Fruit fly (Drosophila melanogaster) whole organism, pupa: ENCODE measurements around the gene hiw.

Experiments
- CG10348 ChIP-seq: fragments of 200-800 bp; sonication (Bioruptor generic); IDR thresholded peaks from 2 replicates; pipeline ENCODE4 v1.3.6; 2022; ENCODE audit warnings: missing biosample characterization, missing genetic modification characterization
- CG12605 ChIP-seq: fragments of 200-800 bp; sonication (Bioruptor generic); IDR thresholded peaks from 2 replicates; pipeline ENCODE4 v1.3.6; 2022; ENCODE audit warnings: missing biosample characterization, missing genetic modification characterization
- CG13204 ChIP-seq: fragments of 200-800 bp; sonication (Bioruptor generic); optimal IDR thresholded peaks from 2 replicates; lab custom pipeline; 2018; ENCODE audit warnings: missing biosample characterization, mild to moderate bottlenecking, missing genetic modification characterization, moderate library complexity
- CG14655 ChIP-seq: fragments of 200-800 bp; sonication (Bioruptor generic); optimal IDR thresholded peaks from 3 replicates; lab custom pipeline; 2017; ENCODE audit warnings: mild to moderate bottlenecking, missing biosample characterization, missing genetic modification reagents, missing genetic modification characterization
- CG15710 ChIP-seq: fragments of 200-800 bp; sonication (Bioruptor generic); optimal IDR thresholded peaks from 2 replicates; lab custom pipeline; 2018; ENCODE audit warnings: missing biosample characterization, mild to moderate bottlenecking, missing genetic modification characterization, moderate library complexity
- CG17806 ChIP-seq: fragments of 200-800 bp; sonication (Bioruptor generic); optimal IDR thresholded peaks from 2 replicates; lab custom pipeline; 2018; ENCODE audit warnings: missing biosample characterization, mild to moderate bottlenecking, missing genetic modification characterization, moderate library complexity
- CG32121 ChIP-seq: fragments of 200-800 bp; sonication (Bioruptor generic); IDR thresholded peaks from 2 replicates; pipeline ENCODE4 v1.3.6; 2022; ENCODE audit warnings: missing biosample characterization, missing genetic modification characterization
- CG34367 ChIP-seq: fragments of 200-800 bp; sonication (Bioruptor generic); optimal IDR thresholded peaks from 2 replicates; lab custom pipeline; 2018; ENCODE audit warnings: missing biosample characterization, mild to moderate bottlenecking, missing genetic modification characterization
- CG4496 ChIP-seq: fragments of 200-800 bp; sonication (Bioruptor generic); IDR thresholded peaks from 3 replicates; pipeline ENCODE4 v1.3.6; 2022; ENCODE audit warnings: missing biosample characterization, missing genetic modification characterization
- CG8159 ChIP-seq: fragments of 200-800 bp; sonication (Bioruptor generic); optimal IDR thresholded peaks from 3 replicates; lab custom pipeline; 2018; ENCODE audit warnings: missing biosample characterization, mild to moderate bottlenecking, missing genetic modification characterization, moderate library complexity
- CG8301 ChIP-seq: fragments of 200-800 bp; sonication (Bioruptor generic); optimal IDR thresholded peaks from 2 replicates; lab custom pipeline; 2018; ENCODE audit warnings: missing biosample characterization, mild to moderate bottlenecking, missing genetic modification characterization
- CG9948 ChIP-seq: fragments of 200-800 bp; sonication (Bioruptor generic); optimal IDR thresholded peaks from 2 replicates; lab custom pipeline; 2018; ENCODE audit warnings: missing biosample characterization, mild to moderate bottlenecking, missing genetic modification characterization, moderate library complexity
- D1 ChIP-seq: fragments of 200-800 bp; sonication (Bioruptor generic); optimal IDR thresholded peaks from 2 replicates; lab custom pipeline; 2018; ENCODE audit warnings: missing biosample characterization, mild to moderate bottlenecking, missing genetic modification characterization, moderate library complexity
- EcR ChIP-seq: fragments of 200-800 bp; sonication (Bioruptor generic); optimal IDR thresholded peaks from 3 replicates; lab custom pipeline; 2019; ENCODE audit warnings: missing biosample characterization, missing genetic modification characterization, mild to moderate bottlenecking, moderate library complexity, missing genetic modification reagents
- Ets98B ChIP-seq: fragments of 200-800 bp; sonication (Bioruptor generic); IDR thresholded peaks from 2 replicates; pipeline ENCODE4 v1.3.6; 2022; ENCODE audit warnings: missing biosample characterization, missing genetic modification characterization
- Pif1A ChIP-seq: fragments of 200-800 bp; sonication (Bioruptor generic); optimal IDR thresholded peaks from 3 replicates; lab custom pipeline; 2016; ENCODE audit warnings: missing biosample characterization, missing genetic modification characterization
- Pif1B ChIP-seq: fragments of 200-800 bp; sonication (Bioruptor generic); optimal IDR thresholded peaks from 3 replicates; lab custom pipeline; 2016; ENCODE audit warnings: missing biosample characterization, missing genetic modification characterization
- Snoo ChIP-seq: fragments of 200-800 bp; sonication (Bioruptor generic); optimal IDR thresholded peaks from 3 replicates; lab custom pipeline; 2017; ENCODE audit warnings: missing biosample characterization, mild to moderate bottlenecking, missing genetic modification characterization, inconsistent platforms
- fd96Ca ChIP-seq: fragments of 200-800 bp; sonication (Bioruptor generic); IDR thresholded peaks from 3 replicates; pipeline ENCODE4 v1.3.6; 2022; ENCODE audit warnings: missing biosample characterization, missing genetic modification characterization
- gl ChIP-seq: fragments of 200-800 bp; sonication (Bioruptor generic); optimal IDR thresholded peaks from 2 replicates; lab custom pipeline; 2018; ENCODE audit warnings: missing biosample characterization, mild to moderate bottlenecking, missing genetic modification characterization
- rn ChIP-seq: fragments of 200-800 bp; sonication (Bioruptor generic); IDR thresholded peaks from 2 replicates; pipeline ENCODE4 v1.3.6; 2022; ENCODE audit warnings: missing biosample characterization, missing genetic modification characterization

hiw gene

dm6 chrX:15063404-15064062 lies at the start of gene hiw, which contains the start of gene ND-B18:
TSS of gene hiw (minus strand) at chrX:15063429.
TSS of gene ND-B18 (plus strand) at chrX:15063733.
- TF ChIP-seq CG13204 (GFP tag; lab: Kevin White, UChicago) (no peak), CG14655 (no peak), CG8301 (no peak), CG4496 (GFP tag; lab: Robert Waterston, UW) (peak; percentile 49), CG9948 (tag; lab: Kevin White, UChicago) (no peak), CG10348 (GFP tag; lab: Robert Waterston, UW) (no peak), Ets98B (GFP tag; lab: Robert Waterston, UW) (no peak), CG15710 (tag; lab: Kevin White, UChicago) (no peak), CG12605 (no peak)

DNA sequence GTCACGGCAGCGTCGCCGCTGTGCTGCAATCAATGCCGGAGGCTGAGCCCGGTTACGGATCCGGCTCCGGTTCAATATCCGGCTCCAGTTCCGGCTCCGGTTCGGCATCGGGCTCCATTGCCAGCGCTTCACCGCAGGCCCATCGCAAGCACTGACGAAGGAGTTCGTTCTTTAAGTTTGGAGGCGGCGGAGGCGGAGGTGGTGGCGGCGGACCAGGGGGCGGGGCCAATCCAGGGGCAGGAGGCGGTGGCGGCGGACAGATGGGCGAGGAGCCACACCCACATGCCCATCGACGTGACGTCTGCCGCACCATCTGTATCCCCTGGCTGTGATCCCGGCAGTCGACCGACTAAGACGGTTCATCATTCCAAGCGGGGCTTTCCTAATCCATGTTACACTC lies 48.7 kb upstream of the hiw start:
- TF ChIP-seq CG10348 (GFP tag; lab: Robert Waterston, UW) (no peak), gl (tag; lab: Kevin White, UChicago) (no peak), CG8159 (tag; lab: Kevin White, UChicago) (no peak)

DNA sequence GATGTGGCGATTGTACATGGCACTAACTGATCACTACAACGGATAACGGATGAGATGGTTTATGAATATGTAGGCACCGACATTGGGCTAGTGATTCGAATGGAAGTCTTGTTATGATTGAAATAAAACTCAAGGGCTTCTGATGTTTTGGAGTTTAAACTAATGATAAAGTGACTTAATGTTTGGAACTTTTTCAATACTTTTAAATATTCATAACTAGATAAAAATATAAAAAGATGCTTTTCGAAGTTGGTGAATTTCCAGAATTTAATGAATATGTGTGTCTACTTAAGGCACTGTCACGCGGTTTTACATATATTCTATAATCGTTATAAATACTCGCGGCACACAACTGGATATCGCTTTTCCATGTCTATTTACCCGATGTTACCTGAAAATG lies 32.7 kb upstream of the hiw start, which contains the start of gene CG9072:
CG9072 (minus strand) TSS at position 101 of the 400 bp plus-strand sequence.
- TF ChIP-seq CG10348 (GFP tag; lab: Robert Waterston, UW) (no peak), CG4496 (GFP tag; lab: Robert Waterston, UW) (no peak), CG8159 (tag; lab: Kevin White, UChicago) (no peak), CG14655 (no peak)

DNA sequence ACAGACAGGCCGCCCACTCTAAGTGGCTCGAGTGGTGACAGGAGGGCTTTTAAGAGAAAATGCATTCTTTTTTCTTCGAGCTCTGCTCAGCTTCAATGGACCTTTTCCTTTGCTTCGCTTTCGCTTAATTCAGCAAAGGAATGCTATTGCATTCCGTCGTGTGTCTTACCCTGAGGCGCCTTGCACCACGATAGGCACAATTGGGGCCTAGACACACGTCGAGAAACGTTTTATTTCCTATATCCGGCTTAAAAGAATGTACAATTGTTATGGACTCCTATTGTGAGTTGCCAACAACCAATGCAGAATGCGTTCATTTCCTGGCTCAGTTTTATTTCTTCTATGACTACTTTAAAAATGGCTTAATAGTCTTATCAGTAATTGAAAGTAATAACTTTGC lies 27.9 kb upstream of the hiw start:
- TF ChIP-seq gl (tag; lab: Kevin White, UChicago): no peak
- no peak for TF ChIP-seq CG4496 (GFP tag; lab: Robert Waterston, UW)
- TF ChIP-seq CG17806 (tag; lab: Kevin White, UChicago): no peak
- TF ChIP-seq CG8301: no peak
- TF ChIP-seq CG15710 (tag; lab: Kevin White, UChicago): no peak
- TF ChIP-seq rn: no peak
- TF ChIP-seq Pif1B (GFP tag; lab: Kevin White, UChicago): no peak
- no peak for TF ChIP-seq CG32121
- TF ChIP-seq Ets98B (GFP tag; lab: Robert Waterston, UW): no peak
- no peak for TF ChIP-seq EcR (GFP tag; lab: Kevin White, UChicago)
- no peak for TF ChIP-seq CG10348 (GFP tag; lab: Robert Waterston, UW)
- no peak for TF ChIP-seq fd96Ca (GFP tag; lab: Robert Waterston, UW)
- no peak for TF ChIP-seq Snoo
- no peak for TF ChIP-seq D1 (tag; lab: Kevin White, UChicago)
- TF ChIP-seq Pif1A (GFP tag; lab: Kevin White, UChicago): no peak

- TF ChIP-seq fd96Ca (GFP tag; lab: Robert Waterston, UW) (no peak), Pif1B (GFP tag; lab: Kevin White, UChicago) (no peak), CG8159 (tag; lab: Kevin White, UChicago) (peak; percentile 44)
Observed at dm6 chrX:15090371-15090770, 27.1 kb upstream of the hiw start.

dm6 chrX:15089146-15089698 lies 26.0 kb upstream of the hiw start, which contains the start of gene Rab3-GEF:
TSS of gene Rab3-GEF (plus strand) at chrX:15089682.
- TF ChIP-seq Ets98B (GFP tag; lab: Robert Waterston, UW): no peak
- TF ChIP-seq CG13204 (GFP tag; lab: Kevin White, UChicago): no peak
- no peak for TF ChIP-seq D1 (tag; lab: Kevin White, UChicago)
- TF ChIP-seq CG8159 (tag; lab: Kevin White, UChicago): no peak
- TF ChIP-seq CG8301: no peak
- TF ChIP-seq CG12605: peak; percentile 76; the same call in 1 of the 2 replicates
- no peak for TF ChIP-seq rn
- TF ChIP-seq CG4496 (GFP tag; lab: Robert Waterston, UW): no peak

DNA sequence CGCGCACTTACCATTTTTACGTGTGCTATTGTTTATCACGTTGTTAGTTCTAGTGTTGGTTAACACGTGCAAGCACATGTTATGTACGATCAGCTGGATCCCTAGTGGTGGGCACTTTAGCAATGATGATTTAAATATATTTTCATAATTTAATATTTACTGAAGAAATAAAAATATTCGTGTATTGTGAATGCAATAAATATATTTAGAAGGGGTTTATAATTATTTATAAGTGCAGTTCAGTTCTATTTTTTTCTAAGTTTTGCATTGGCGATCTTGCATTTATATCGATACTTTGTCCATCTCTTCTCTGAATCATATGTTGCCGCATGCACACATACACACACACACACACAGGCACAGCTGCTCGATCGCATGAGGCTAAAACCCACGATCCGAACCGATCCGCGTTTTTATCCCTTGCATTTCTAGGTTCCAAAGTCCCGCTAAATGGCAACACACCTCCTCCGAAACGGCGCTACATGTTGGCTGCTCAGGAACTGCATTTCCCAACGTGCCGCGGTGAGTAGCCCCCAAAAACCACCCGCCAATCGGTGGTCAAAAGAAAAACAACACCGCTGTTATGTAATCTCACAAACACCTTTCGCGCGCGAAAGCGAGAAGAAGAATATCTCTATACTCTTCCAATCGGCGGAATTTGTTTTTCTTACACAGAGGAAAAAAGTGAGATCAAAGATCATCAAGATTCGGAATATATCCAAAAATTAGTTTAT lies 22.7 kb upstream of the hiw start, which contains the start of the genes CG15027 and Dbct:
CG15027 (minus strand) TSS at position 51 of the 734 bp plus-strand sequence.
Dbct (plus strand) TSS at position 349 of the 734 bp plus-strand sequence.
- peak; percentile 68 for TF ChIP-seq CG8159 (tag; lab: Kevin White, UChicago)
- peak; percentile 52 for TF ChIP-seq CG14655
- peak; percentile 67 for TF ChIP-seq CG15710 (tag; lab: Kevin White, UChicago)
- no peak for TF ChIP-seq fd96Ca (GFP tag; lab: Robert Waterston, UW)
- TF ChIP-seq rn: peak; percentile 32; the same call in 1 of the 2 replicates
- peak; percentile 31 for TF ChIP-seq Pif1B (GFP tag; lab: Kevin White, UChicago)
- TF ChIP-seq gl (tag; lab: Kevin White, UChicago): no peak
- TF ChIP-seq CG12605: no peak
- peak; percentile 3 for TF ChIP-seq CG8301
- TF ChIP-seq CG34367 (tag; lab: Kevin White, UChicago): peak; percentile 40
- TF ChIP-seq CG9948 (tag; lab: Kevin White, UChicago): peak; percentile 55
- TF ChIP-seq Snoo: peak; percentile 41
- TF ChIP-seq Ets98B (GFP tag; lab: Robert Waterston, UW): peak; percentile 60
- peak; percentile 37 for TF ChIP-seq Pif1A (GFP tag; lab: Kevin White, UChicago)
- TF ChIP-seq CG4496 (GFP tag; lab: Robert Waterston, UW): peak; percentile 62; the same call in 2 of the 3 replicates
- no peak for TF ChIP-seq CG10348 (GFP tag; lab: Robert Waterston, UW)
- no peak for TF ChIP-seq CG13204 (GFP tag; lab: Kevin White, UChicago)
- peak; percentile 49 for TF ChIP-seq CG32121
- TF ChIP-seq CG17806 (tag; lab: Kevin White, UChicago): peak; percentile 55
- TF ChIP-seq EcR (GFP tag; lab: Kevin White, UChicago): no peak
- no peak for TF ChIP-seq D1 (tag; lab: Kevin White, UChicago)
